Fruit fly (Drosophila melanogaster): Measurements from ENCODE around the gene Trm7-34.
A peak's percentile ranks its signal among the peaks of the same experiment; 100 is the strongest.

Gene Trm7-34

DNA sequence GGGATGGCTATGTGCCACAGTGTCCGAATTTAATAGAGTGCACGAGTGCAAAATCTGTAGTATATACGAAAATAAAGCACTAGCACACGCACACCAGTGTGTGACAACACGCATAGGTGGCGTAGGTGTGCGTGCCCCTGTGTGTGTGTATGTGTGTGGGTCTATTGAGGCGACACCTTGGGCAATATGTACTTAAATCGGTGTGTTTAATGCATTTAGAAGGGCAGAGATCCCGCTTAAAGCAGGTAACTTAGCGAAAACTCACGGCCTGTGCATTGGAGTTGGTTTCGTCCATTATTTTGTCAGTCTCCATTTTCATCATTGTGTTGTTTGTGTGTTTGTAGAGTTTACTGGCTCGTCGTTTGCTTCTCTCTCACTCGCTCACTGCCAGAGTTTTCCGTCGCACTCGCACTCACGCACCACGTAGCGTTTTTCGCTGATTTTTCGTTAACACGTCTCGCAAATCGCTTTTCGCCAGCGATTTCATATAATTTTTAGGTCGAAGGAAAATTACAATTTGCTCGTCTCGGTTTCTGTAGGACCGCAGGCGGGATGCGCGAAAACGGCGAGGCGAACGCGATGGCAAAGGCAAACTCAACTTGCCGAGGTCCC is 6.9 kb downstream of the Trm7-34 start:
- TF ChIP-seq CG5204 (GFP tag; optimal IDR thresholded peaks at IDR 0.05) (no peak), toe (GFP tag; optimal IDR thresholded peaks at IDR 0.05) (no peak), Hr96 (GFP tag; optimal IDR thresholded peaks at IDR 0.05) (no peak), tj (GFP tag; optimal IDR thresholded peaks at IDR 0.05) (peak; percentile 27), CG7101 (tag; optimal IDR thresholded peaks at IDR 0.05) (no peak), kay (GFP tag; ENCODE audit: borderline replicate concordance) (no peak), CG11617 (GFP tag; optimal IDR thresholded peaks at IDR 0.05) (no peak), CG7045 (GFP tag; optimal IDR thresholded peaks at IDR 0.05) (no peak), ovo (GFP tag; optimal IDR thresholded peaks at IDR 0.05) (no peak), bab1 (GFP tag; optimal IDR thresholded peaks at IDR 0.05) (peak; percentile 7), CG12768 (GFP tag; optimal IDR thresholded peaks at IDR 0.05) (no peak), cnc (optimal IDR thresholded peaks at IDR 0.05) (no peak)

DNA sequence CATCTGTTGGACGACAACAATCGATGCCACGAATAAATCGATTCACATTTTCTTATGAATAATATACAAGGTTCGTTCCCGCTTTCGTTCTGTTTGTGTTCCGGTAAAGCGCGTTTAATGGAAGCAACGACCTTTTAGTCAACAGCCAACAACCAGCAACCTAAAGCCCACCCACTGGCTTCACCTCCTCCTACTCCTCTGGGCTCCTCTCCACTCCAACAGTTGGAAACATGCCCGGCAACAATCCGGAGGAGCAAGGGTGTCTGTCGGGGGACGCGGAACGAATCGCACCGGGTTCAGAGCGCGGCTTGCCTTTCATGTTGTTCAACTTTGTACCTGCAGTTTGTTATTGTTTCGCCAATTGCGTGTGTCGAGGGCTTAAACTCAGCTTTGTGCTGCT is 9.5 kb downstream of the Trm7-34 start:
- TF ChIP-seq cnc (optimal IDR thresholded peaks at IDR 0.05), result no peak
- TF ChIP-seq Mnt (GFP tag; optimal IDR thresholded peaks at IDR 0.05), result no peak
- no peak for TF ChIP-seq tj (GFP tag; optimal IDR thresholded peaks at IDR 0.05)
- TF ChIP-seq CG7101 (tag; optimal IDR thresholded peaks at IDR 0.05), result no peak
- no peak for TF ChIP-seq CG7045 (GFP tag; optimal IDR thresholded peaks at IDR 0.05)
- no peak for TF ChIP-seq toe (GFP tag; optimal IDR thresholded peaks at IDR 0.05)
- TF ChIP-seq Clk (GFP tag; optimal IDR thresholded peaks at IDR 0.05), result no peak
- TF ChIP-seq pad (GFP tag; optimal IDR thresholded peaks at IDR 0.05), result no peak
- no peak for TF ChIP-seq CG5204 (GFP tag; optimal IDR thresholded peaks at IDR 0.05)
- no peak for TF ChIP-seq cic (GFP tag; optimal IDR thresholded peaks at IDR 0.05)
- TF ChIP-seq kay (GFP tag; ENCODE audit: borderline replicate concordance), result no peak
- no peak for TF ChIP-seq Hr96 (GFP tag; optimal IDR thresholded peaks at IDR 0.05)
- no peak for TF ChIP-seq CG33017 (tag; optimal IDR thresholded peaks at IDR 0.05)
- TF ChIP-seq bab1 (GFP tag; optimal IDR thresholded peaks at IDR 0.05), result no peak
- TF ChIP-seq CG12768 (GFP tag; optimal IDR thresholded peaks at IDR 0.05), result no peak
- no peak for TF ChIP-seq CG14711 (tag; optimal IDR thresholded peaks at IDR 0.05)
- no peak for TF ChIP-seq ovo (GFP tag; optimal IDR thresholded peaks at IDR 0.05)

DNA sequence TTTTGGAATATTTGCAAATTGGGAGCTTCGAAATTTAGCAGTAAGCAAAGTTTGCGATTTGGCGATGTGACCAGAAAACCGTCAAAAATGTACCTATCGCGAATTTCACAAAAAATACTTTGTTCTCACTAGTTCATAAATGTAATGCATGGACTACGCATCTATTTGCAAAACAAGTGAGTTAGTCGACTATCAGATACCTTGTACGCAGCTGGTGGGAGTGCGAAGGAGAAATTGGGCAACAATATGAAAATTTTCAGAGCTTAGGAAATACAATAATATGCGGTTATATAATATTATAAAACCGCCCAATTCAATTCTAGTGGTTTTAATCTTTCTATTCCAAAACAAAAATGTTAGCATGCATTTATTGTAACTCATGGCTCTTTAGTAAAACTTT is 14.9 kb downstream of the Trm7-34 start, which contains the start of gene Bdbt:
Bdbt (minus strand) TSS at position 73 of the 400 bp plus-strand sequence.
- TF ChIP-seq cnc (optimal IDR thresholded peaks at IDR 0.05) (no peak), toe (GFP tag; optimal IDR thresholded peaks at IDR 0.05) (no peak), CG5204 (GFP tag; optimal IDR thresholded peaks at IDR 0.05) (no peak), Mnt (GFP tag; optimal IDR thresholded peaks at IDR 0.05) (peak; percentile 67), CG11617 (GFP tag; optimal IDR thresholded peaks at IDR 0.05) (peak; percentile 9), CG33017 (tag; optimal IDR thresholded peaks at IDR 0.05) (no peak), kay (GFP tag; ENCODE audit: borderline replicate concordance) (no peak), tj (GFP tag; optimal IDR thresholded peaks at IDR 0.05) (peak; percentile 31), ovo (GFP tag; optimal IDR thresholded peaks at IDR 0.05) (no peak), bab1 (GFP tag; optimal IDR thresholded peaks at IDR 0.05) (no peak), CG7101 (tag; optimal IDR thresholded peaks at IDR 0.05) (peak; percentile 32), pad (GFP tag; optimal IDR thresholded peaks at IDR 0.05) (no peak), CG7045 (GFP tag; optimal IDR thresholded peaks at IDR 0.05) (no peak), Hr96 (GFP tag; optimal IDR thresholded peaks at IDR 0.05) (no peak), cic (GFP tag; optimal IDR thresholded peaks at IDR 0.05) (no peak), CG12768 (GFP tag; optimal IDR thresholded peaks at IDR 0.05) (peak; percentile 7), Clk (GFP tag; optimal IDR thresholded peaks at IDR 0.05) (no peak), CG14711 (tag; optimal IDR thresholded peaks at IDR 0.05) (no peak), Crg-1 (GFP tag; optimal IDR thresholded peaks at IDR 0.05) (no peak), CG1620 (GFP tag; optimal IDR thresholded peaks at IDR 0.05) (no peak)

DNA sequence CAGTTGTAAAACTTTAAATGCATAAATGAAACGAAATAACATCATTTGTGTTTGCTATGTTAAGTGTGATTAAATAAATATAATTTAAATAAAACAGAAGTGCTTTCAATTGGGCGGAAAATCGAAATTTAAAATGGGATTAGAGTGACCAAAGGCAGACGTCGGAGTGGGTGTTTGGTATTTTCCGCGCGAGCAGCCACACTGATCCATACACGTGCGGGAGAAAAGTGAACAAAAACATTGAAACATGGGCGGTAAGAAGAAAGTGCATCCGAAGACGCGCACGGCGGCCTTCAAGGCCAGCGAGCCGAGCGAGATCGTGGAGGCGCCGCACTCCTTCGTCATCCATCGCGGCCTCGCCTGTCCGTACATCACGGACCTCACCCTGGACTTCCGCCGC is 17.6 kb downstream of the Trm7-34 start, which contains the start of gene ppan:
ppan (plus strand) TSS at position 198 of the 400 bp plus-strand sequence.
- peak; percentile 2 for TF ChIP-seq CG7101 (tag; optimal IDR thresholded peaks at IDR 0.05)
- no peak for TF ChIP-seq toe (GFP tag; optimal IDR thresholded peaks at IDR 0.05)
- peak; percentile 49 for TF ChIP-seq bab1 (GFP tag; optimal IDR thresholded peaks at IDR 0.05)
- peak; percentile 98 for TF ChIP-seq Mnt (GFP tag; optimal IDR thresholded peaks at IDR 0.05)
- no peak for TF ChIP-seq cnc (optimal IDR thresholded peaks at IDR 0.05)
- TF ChIP-seq CG11617 (GFP tag; optimal IDR thresholded peaks at IDR 0.05), result peak; percentile 13

DNA sequence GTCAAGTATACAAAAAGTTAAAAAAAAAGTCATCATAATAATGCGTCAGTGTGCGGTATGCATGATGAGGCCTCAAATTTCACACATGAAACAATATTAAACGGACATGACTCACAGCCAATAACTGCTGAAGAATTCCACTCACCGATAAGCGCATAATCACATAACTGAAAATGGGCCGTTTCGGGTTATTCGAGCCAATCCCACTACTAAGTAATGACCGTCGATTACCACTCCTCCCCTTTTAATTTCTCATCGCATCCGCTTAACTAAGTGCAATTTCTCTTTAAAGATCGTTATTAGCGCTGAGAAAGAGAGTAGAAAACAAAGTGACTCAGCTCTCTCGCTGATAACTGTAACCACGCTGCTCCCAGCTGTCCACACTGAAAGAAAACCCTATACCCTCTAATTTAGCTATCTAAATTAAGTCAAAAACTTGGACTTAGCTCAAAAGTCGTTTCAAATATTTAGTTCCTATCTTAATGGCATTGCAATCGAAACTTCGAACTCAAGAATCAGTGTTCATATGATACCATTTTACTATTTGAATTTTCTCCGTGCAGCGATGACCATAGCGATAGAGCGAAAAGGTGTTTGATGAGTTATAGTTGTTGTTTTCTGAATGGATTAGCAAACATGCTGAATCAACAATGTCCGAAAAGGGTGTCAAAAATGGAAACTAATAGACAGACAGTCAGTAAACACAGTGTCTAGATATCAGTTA is 20.8 kb downstream of the Trm7-34 start:
- peak; percentile 75 for TF ChIP-seq CG14711 (tag; optimal IDR thresholded peaks at IDR 0.05)
- no peak for TF ChIP-seq CG5204 (GFP tag; optimal IDR thresholded peaks at IDR 0.05)
- TF ChIP-seq bab1 (GFP tag; optimal IDR thresholded peaks at IDR 0.05), result peak; percentile 81
- TF ChIP-seq pad (GFP tag; optimal IDR thresholded peaks at IDR 0.05), result no peak
- TF ChIP-seq CG1620 (GFP tag; optimal IDR thresholded peaks at IDR 0.05), result peak; percentile 58
- no peak for TF ChIP-seq cnc (optimal IDR thresholded peaks at IDR 0.05)
- TF ChIP-seq Mnt (GFP tag; optimal IDR thresholded peaks at IDR 0.05), result peak; percentile 43
- no peak for TF ChIP-seq kay (GFP tag; ENCODE audit: borderline replicate concordance)
- TF ChIP-seq toe (GFP tag; optimal IDR thresholded peaks at IDR 0.05), result no peak
- TF ChIP-seq Hr96 (GFP tag; optimal IDR thresholded peaks at IDR 0.05), result no peak
- peak; percentile 40 for TF ChIP-seq tj (GFP tag; optimal IDR thresholded peaks at IDR 0.05)
- peak; percentile 86 for TF ChIP-seq CG33017 (tag; optimal IDR thresholded peaks at IDR 0.05)
- TF ChIP-seq CG12768 (GFP tag; optimal IDR thresholded peaks at IDR 0.05), result peak; percentile 57
- TF ChIP-seq CG7045 (GFP tag; optimal IDR thresholded peaks at IDR 0.05), result peak; percentile 7
- peak; percentile 77 for TF ChIP-seq CG7101 (tag; optimal IDR thresholded peaks at IDR 0.05)
- peak; percentile 76 for TF ChIP-seq CG11617 (GFP tag; optimal IDR thresholded peaks at IDR 0.05)
- peak; percentile 48 for TF ChIP-seq Crg-1 (GFP tag; optimal IDR thresholded peaks at IDR 0.05)
- peak; percentile 81 for TF ChIP-seq ovo (GFP tag; optimal IDR thresholded peaks at IDR 0.05)
- no peak for TF ChIP-seq Clk (GFP tag; optimal IDR thresholded peaks at IDR 0.05)
- TF ChIP-seq cic (GFP tag; optimal IDR thresholded peaks at IDR 0.05), result peak; percentile 9
